Worm (Caenorhabditis elegans): ENCODE data around the gene T24B8.7.

Gene T24B8.7

DNA sequence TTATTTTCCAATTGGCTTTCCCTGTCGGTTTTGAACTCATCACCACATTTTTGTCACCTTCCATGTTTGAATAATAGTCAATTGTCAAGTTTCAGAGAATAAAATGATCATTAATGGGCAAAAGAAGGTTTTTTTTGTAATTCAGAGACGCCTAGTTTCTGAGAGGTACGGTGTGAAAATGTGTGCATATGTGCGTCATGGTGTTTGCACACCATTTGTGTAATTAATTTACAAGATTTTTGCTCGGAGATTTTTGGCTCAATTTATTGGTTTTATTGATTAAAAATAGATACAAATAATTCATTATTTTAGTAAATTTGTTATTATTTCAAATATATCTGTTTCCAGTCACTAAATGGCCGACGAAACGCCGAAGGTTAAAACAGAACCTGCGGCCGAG, 56.0 kb downstream of the T24B8.7 start, which contains the start of the genes F44G4.3 and tdp-1:
Gene F44G4.3 (minus strand): TSS at position 184 of the 400 bp plus-strand sequence.
Gene tdp-1 (plus strand): TSS at position 347 of the 400 bp plus-strand sequence.
- TF ChIP-seq nhr-129 (tag; optimal IDR thresholded peaks at IDR 0.05) (peak; percentile 18), peb-1 (tag; optimal IDR thresholded peaks at IDR 0.05) (no peak), lsy-2 (tag; optimal IDR thresholded peaks at IDR 0.05) (peak; percentile 55 to 94), unc-55 (GFP tag; optimal IDR thresholded peaks at IDR 0.05) (peak; percentile 68), C34F6.9 (tag; optimal IDR thresholded peaks at IDR 0.05) (peak; percentile 67)

DNA sequence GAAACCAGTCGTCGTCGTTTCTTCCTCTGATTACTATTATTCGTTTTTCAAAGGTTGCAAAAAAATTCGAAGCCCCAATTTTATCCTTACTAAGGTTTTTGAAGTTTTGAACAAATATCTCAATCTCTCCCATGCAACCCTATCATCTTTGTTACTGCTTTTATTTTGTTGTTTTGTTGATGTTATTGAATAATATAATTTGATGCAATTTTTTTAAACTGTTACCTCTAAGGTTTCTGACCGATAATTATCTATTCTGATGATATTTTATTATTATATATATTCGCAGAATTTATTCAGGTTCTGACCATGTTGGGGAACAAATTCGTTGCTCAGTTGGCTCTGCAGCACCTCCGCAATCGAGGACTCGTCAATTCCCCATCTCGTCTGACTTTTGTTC, 57.4 kb downstream of the T24B8.7 start, which contains the start of gene ndub-2:
Gene ndub-2 (plus strand): TSS at position 301 of the 400 bp plus-strand sequence.
- TF ChIP-seq elt-1 (tag; optimal IDR thresholded peaks at IDR 0.05): no peak
- TF ChIP-seq unc-39 (tag; optimal IDR thresholded peaks at IDR 0.05): no peak
- no peak for TF ChIP-seq ztf-11 (tag; optimal IDR thresholded peaks at IDR 0.05)
- TF ChIP-seq nhr-12 (tag; optimal IDR thresholded peaks at IDR 0.05): no peak
- TF ChIP-seq sem-4 (tag; optimal IDR thresholded peaks at IDR 0.05): no peak
- TF ChIP-seq sma-3 (GFP tag; optimal IDR thresholded peaks at IDR 0.05): no peak
- TF ChIP-seq lin-39 (tag; optimal IDR thresholded peaks at IDR 0.05): no peak
- no peak for TF ChIP-seq unc-55 (GFP tag; optimal IDR thresholded peaks at IDR 0.05)
- TF ChIP-seq nhr-25 (tag; optimal IDR thresholded peaks at IDR 0.05): no peak
- no peak for TF ChIP-seq nhr-6 (tag; optimal IDR thresholded peaks at IDR 0.05)
- no peak for TF ChIP-seq mbf-1 (tag; optimal IDR thresholded peaks at IDR 0.05)
- no peak for TF ChIP-seq mab-5 (tag; optimal IDR thresholded peaks at IDR 0.05)
- no peak for TF ChIP-seq sma-9 (GFP tag; optimal IDR thresholded peaks at IDR 0.05)
- no peak for TF ChIP-seq sma-9 (tag; optimal IDR thresholded peaks at IDR 0.05)
- TF ChIP-seq snpc-4 (tag; optimal IDR thresholded peaks at IDR 0.05): no peak

- no peak for TF ChIP-seq Y55F3AM.14 (GFP tag; optimal IDR thresholded peaks at IDR 0.05)
- TF ChIP-seq lin-13 (GFP tag; optimal IDR thresholded peaks at IDR 0.05): no peak
- no peak for TF ChIP-seq aly-2 (tag; optimal IDR thresholded peaks at IDR 0.05)
- TF ChIP-seq snpc-4 (tag; optimal IDR thresholded peaks at IDR 0.05): no peak
- no peak for TF ChIP-seq nhr-10 (tag; optimal IDR thresholded peaks at IDR 0.05)
- no peak for TF ChIP-seq crh-2 (tag; optimal IDR thresholded peaks at IDR 0.05)
- no peak for TF ChIP-seq sem-4 (tag; optimal IDR thresholded peaks at IDR 0.05)
- no peak for TF ChIP-seq nhr-25 (tag; optimal IDR thresholded peaks at IDR 0.05)
- TF ChIP-seq skn-1 (tag; optimal IDR thresholded peaks at IDR 0.05): no peak
- TF ChIP-seq sma-3 (GFP tag; optimal IDR thresholded peaks at IDR 0.05): no peak
- TF ChIP-seq alr-1 (tag; optimal IDR thresholded peaks at IDR 0.05): no peak
Measured at ce11 chrII:8994336-8994735, 59.1 kb downstream of the T24B8.7 start, which contains the start of gene F44G4.1. F44G4.1 (plus strand) TSS chrII:8994636.

DNA sequence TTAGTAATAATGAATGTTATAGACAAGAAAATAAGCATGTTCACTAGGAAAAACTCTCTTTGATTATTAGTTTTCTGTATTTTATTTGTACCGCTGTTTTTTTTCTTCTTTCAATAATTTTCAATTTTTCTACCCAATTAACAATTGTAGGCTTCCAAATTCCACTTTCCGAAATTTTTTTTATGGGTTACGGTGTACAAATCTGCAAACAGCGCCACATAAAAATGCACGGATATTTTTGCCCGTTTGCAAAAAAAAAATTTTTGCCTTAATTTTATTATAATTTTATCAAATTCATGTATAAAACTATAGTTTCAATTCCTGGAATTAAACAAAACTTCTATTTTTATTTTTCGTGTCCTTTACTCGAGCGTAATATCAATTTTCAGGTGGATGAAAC, 60.7 kb downstream of the T24B8.7 start, which contains the start of gene ooc-5:
Gene ooc-5 (plus strand): TSS at position 381 of the 400 bp plus-strand sequence.
- TF ChIP-seq nhr-237 (tag; optimal IDR thresholded peaks at IDR 0.05) (no peak), F13H6.1 (tag; optimal IDR thresholded peaks at IDR 0.05) (no peak), unc-55 (GFP tag; optimal IDR thresholded peaks at IDR 0.05) (peak; percentile 52), unc-39 (tag; optimal IDR thresholded peaks at IDR 0.05) (no peak), sma-9 (GFP tag; optimal IDR thresholded peaks at IDR 0.05) (no peak), sma-9 (tag; optimal IDR thresholded peaks at IDR 0.05) (no peak), nhr-12 (tag; optimal IDR thresholded peaks at IDR 0.05) (no peak), skn-1 (tag; optimal IDR thresholded peaks at IDR 0.05) (no peak), lin-13 (GFP tag; optimal IDR thresholded peaks at IDR 0.05) (no peak), ztf-11 (tag; optimal IDR thresholded peaks at IDR 0.05) (no peak), crh-2 (tag; optimal IDR thresholded peaks at IDR 0.05) (no peak), fos-1 (tag; optimal IDR thresholded peaks at IDR 0.05) (no peak), alr-1 (tag; optimal IDR thresholded peaks at IDR 0.05) (no peak), ztf-1 (GFP tag; conservative IDR thresholded peaks at IDR 0.05) (no peak), mbf-1 (tag; optimal IDR thresholded peaks at IDR 0.05) (no peak), egl-27 (tag; optimal IDR thresholded peaks at IDR 0.05) (no peak), Y55F3AM.14 (GFP tag; optimal IDR thresholded peaks at IDR 0.05) (no peak), gmeb-1 (tag; optimal IDR thresholded peaks at IDR 0.05) (no peak), nhr-11 (tag; optimal IDR thresholded peaks at IDR 0.05) (no peak), lin-11 (tag; optimal IDR thresholded peaks at IDR 0.05) (no peak), C34F6.9 (tag; optimal IDR thresholded peaks at IDR 0.05) (peak; percentile 18), ztf-4 (tag; optimal IDR thresholded peaks at IDR 0.05) (no peak), mab-5 (tag; optimal IDR thresholded peaks at IDR 0.05) (no peak), ceh-16 (tag; optimal IDR thresholded peaks at IDR 0.05) (no peak), lsy-2 (tag; optimal IDR thresholded peaks at IDR 0.05) (peak; percentile 33 to 96)

All from whole organism, L2 larva.